Worm (Caenorhabditis elegans) whole organism, L3 larva: Measurements from ENCODE around the gene F49C5.5.
"Not testable (repeated sequence)": the region's sequence is repeated elsewhere in the genome, so short reads cannot be mapped to it uniquely, and the experiment has no call there.

Experiments used
- aly-2 ChIP-seq: fragments of 150-350 bp; optimal IDR thresholded peaks from 2 replicates; lab custom pipeline; 2014; ENCODE audit warnings: missing biosample characterization, missing genetic modification characterization
- ama-1 ChIP-seq: fragments of 150-350 bp; optimal IDR thresholded peaks from 2 replicates; lab custom pipeline; 2018
- ceh-16 ChIP-seq: sonication (generic microtip); optimal IDR thresholded peaks from 2 replicates; lab custom pipeline; 2017; ENCODE audit warnings: missing biosample characterization, missing genetic modification characterization
- ceh-28 ChIP-seq: fragments of 150-350 bp; optimal IDR thresholded peaks from 2 replicates; lab custom pipeline; 2014; ENCODE audit warnings: missing biosample characterization, missing genetic modification reagents, missing genetic modification characterization
- ceh-82 ChIP-seq: fragments of 150-350 bp; optimal IDR thresholded peaks from 2 replicates; lab custom pipeline; 2014; ENCODE audit warnings: missing biosample characterization, missing genetic modification characterization
- ceh-9 ChIP-seq: sonication (generic microtip); optimal IDR thresholded peaks from 2 replicates; lab custom pipeline; 2018; ENCODE audit warnings: missing biosample characterization, missing genetic modification characterization
- daf-12 ChIP-seq: fragments of 150-350 bp; optimal IDR thresholded peaks from 2 replicates; lab custom pipeline; 2014; ENCODE audit warnings: missing biosample characterization, missing genetic modification reagents, missing genetic modification characterization
- egl-27 ChIP-seq: sonication (generic microtip); optimal IDR thresholded peaks from 4 replicates; lab custom pipeline; 2017; ENCODE audit warnings: missing biosample characterization, missing genetic modification reagents, missing genetic modification characterization
- egl-5 ChIP-seq: fragments of 150-350 bp; optimal IDR thresholded peaks from 2 replicates; lab custom pipeline; 2017; ENCODE audit warnings: missing biosample characterization, missing genetic modification reagents, missing genetic modification characterization, inconsistent platforms
- elt-2 ChIP-seq: sonication (generic microtip); optimal IDR thresholded peaks from 2 replicates; lab custom pipeline; 2016; ENCODE audit warnings: missing genetic modification reagents, mild to moderate bottlenecking, missing genetic modification characterization, missing compliant biosample characterization
- elt-3 ChIP-seq, 3 experiments: fragments of 150-350 bp in 1 of 3; sonication (generic microtip) in 2 of 3; optimal IDR thresholded peaks; 2 replicates in 2 of 3; 4 replicates in 1 of 3; lab custom pipeline; 2014 to 2017; ENCODE audit warnings: missing biosample characterization in 3 of 3, missing genetic modification characterization in 3 of 3
- eor-1 ChIP-seq, 2 experiments: fragments of 150-350 bp; optimal IDR thresholded peaks; 2 replicates each; lab custom pipeline; 2014 to 2018; ENCODE audit warnings: missing biosample characterization in 2 of 2, missing genetic modification characterization in 2 of 2
- hmg-11 ChIP-seq: sonication (generic microtip); optimal IDR thresholded peaks from 2 replicates; lab custom pipeline; 2016; ENCODE audit warnings: missing genetic modification characterization, missing compliant biosample characterization
- jun-1 ChIP-seq: fragments of 150-350 bp; optimal IDR thresholded peaks from 2 replicates; lab custom pipeline; 2014; ENCODE audit warnings: missing biosample characterization, missing genetic modification reagents, missing genetic modification characterization
- lin-15B ChIP-seq: fragments of 150-350 bp; optimal IDR thresholded peaks from 2 replicates; lab custom pipeline; 2014; ENCODE audit warnings: missing biosample characterization, missing genetic modification characterization
- lin-39 ChIP-seq: fragments of 150-350 bp; optimal IDR thresholded peaks from 2 replicates; lab custom pipeline; 2018; ENCODE audit warnings: missing biosample characterization, missing genetic modification reagents, missing genetic modification characterization
- lsy-12 ChIP-seq: sonication (generic microtip); optimal IDR thresholded peaks from 2 replicates; lab custom pipeline; 2016; ENCODE audit warnings: mild to moderate bottlenecking, missing genetic modification characterization, missing compliant biosample characterization
- mdl-1 ChIP-seq: fragments of 150-350 bp; optimal IDR thresholded peaks from 2 replicates; lab custom pipeline; 2014; ENCODE audit warnings: missing biosample characterization, missing genetic modification characterization
- mml-1 ChIP-seq: fragments of 150-350 bp; sonication (generic microtip); optimal IDR thresholded peaks from 3 replicates; lab custom pipeline; 2014; ENCODE audit warnings: missing biosample characterization, missing genetic modification characterization
- nfya-1 ChIP-seq: sonication (generic microtip); optimal IDR thresholded peaks from 2 replicates; lab custom pipeline; 2017; ENCODE audit warnings: missing genetic modification characterization, mild to moderate bottlenecking, missing compliant biosample characterization, antibody characterized with exemption, moderate library complexity; ENCODE audit not compliant: insufficient read depth
- nhr-11 ChIP-seq: fragments of 150-350 bp; optimal IDR thresholded peaks from 2 replicates; lab custom pipeline; 2014; ENCODE audit warnings: missing biosample characterization, missing genetic modification characterization
- nhr-12 ChIP-seq: fragments of 150-350 bp; optimal IDR thresholded peaks from 2 replicates; lab custom pipeline; 2014; ENCODE audit warnings: missing biosample characterization, missing genetic modification characterization
- nhr-23 ChIP-seq: fragments of 150-350 bp; optimal IDR thresholded peaks from 2 replicates; lab custom pipeline; 2014; ENCODE audit warnings: missing biosample characterization, missing genetic modification reagents, missing genetic modification characterization
- nhr-237 ChIP-seq: fragments of 150-350 bp; optimal IDR thresholded peaks from 2 replicates; lab custom pipeline; 2014; ENCODE audit warnings: missing biosample characterization, missing genetic modification characterization
- nhr-28 ChIP-seq: fragments of 150-350 bp; optimal IDR thresholded peaks from 2 replicates; lab custom pipeline; 2014; ENCODE audit warnings: missing biosample characterization, missing genetic modification characterization
- nhr-43 ChIP-seq: sonication (generic microtip); optimal IDR thresholded peaks from 2 replicates; lab custom pipeline; 2016; ENCODE audit warnings: mild to moderate bottlenecking, missing genetic modification characterization, missing compliant biosample characterization; ENCODE audit not compliant: poor library complexity, severe bottlenecking
- pha-4 ChIP-seq: fragments of 150-350 bp; optimal IDR thresholded peaks from 2 replicates; lab custom pipeline; 2014; ENCODE audit warnings: missing biosample characterization, missing genetic modification reagents, missing genetic modification characterization
- tbx-2 ChIP-seq: sonication (generic microtip); optimal IDR thresholded peaks from 2 replicates; lab custom pipeline; 2016; ENCODE audit warnings: mild to moderate bottlenecking, missing genetic modification characterization, missing compliant biosample characterization
- unc-39 ChIP-seq: sonication (generic microtip); optimal IDR thresholded peaks from 4 replicates; lab custom pipeline; 2017; ENCODE audit warnings: missing biosample characterization, missing genetic modification characterization
- unc-62 ChIP-seq: fragments of 150-350 bp; sonication (generic microtip); optimal IDR thresholded peaks from 4 replicates; lab custom pipeline; 2014; ENCODE audit warnings: missing biosample characterization, missing genetic modification reagents, missing genetic modification characterization
- zag-1 ChIP-seq: fragments of 150-350 bp; optimal IDR thresholded peaks from 2 replicates; lab custom pipeline; 2014; ENCODE audit warnings: missing biosample characterization, missing genetic modification characterization
- ztf-11 ChIP-seq: fragments of 150-350 bp; optimal IDR thresholded peaks from 2 replicates; lab custom pipeline; 2014; ENCODE audit warnings: missing biosample characterization, missing genetic modification characterization
- ztf-4 ChIP-seq: fragments of 150-350 bp; optimal IDR thresholded peaks from 2 replicates; lab custom pipeline; 2014; ENCODE audit warnings: missing biosample characterization, missing genetic modification characterization

F49C5.5 gene

DNA sequence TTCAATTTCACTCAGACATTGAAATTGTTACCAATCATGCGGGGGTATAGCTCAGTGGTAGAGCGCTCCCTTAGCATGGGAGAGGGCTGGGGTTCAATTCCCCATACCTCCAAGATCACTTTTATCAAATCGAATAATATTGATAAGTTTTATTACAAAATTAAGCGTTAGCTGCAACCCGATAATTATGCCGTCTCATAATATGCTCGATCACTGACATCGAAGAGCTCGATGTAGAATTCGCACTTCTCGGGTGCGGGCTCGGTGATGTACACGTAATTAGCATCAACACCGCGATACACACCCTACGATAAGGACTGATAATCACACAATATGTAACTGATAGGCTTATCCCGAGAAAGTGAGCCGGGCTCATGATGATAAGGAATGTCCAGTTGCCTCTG lies 3.7 kb downstream of the F49C5.5 start:
- TF ChIP-seq elt-2 (tag; lab: Kevin White, UChicago) (peak; percentile 58), egl-27 (no peak), daf-12 (tag; lab: Kevin White, UChicago) (no peak), mml-1 (no peak), lsy-12 (tag; lab: Kevin White, UChicago) (no peak), nhr-12 (tag; lab: Kevin White, UChicago) (no peak)
- TF ChIP-seq, all 47 proteins: peak for 1

DNA sequence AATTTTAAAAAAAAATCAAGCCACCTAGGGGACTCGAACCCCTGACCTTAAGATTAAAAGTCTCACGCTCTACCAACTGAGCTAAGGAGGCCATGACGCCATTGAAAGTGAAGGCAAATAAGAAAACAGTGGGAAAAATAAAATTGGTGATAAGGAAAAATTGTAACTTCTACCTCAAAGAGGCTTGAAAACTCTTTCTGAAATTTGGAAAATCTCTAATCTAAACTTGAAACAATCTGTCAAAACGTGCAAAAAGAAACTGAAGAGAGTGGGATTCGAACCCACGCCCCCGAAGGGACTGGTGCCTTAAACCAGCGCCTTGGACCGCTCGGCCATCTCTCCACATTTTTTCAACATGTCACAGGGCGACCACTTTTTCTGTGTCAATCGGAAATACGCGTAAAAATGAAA lies 4.6 kb downstream of the F49C5.5 start:
- TF ChIP-seq nhr-43 (tag; lab: Kevin White, UChicago) (peak; percentile 24), nfya-1 (peak; percentile 23), elt-2 (tag; lab: Kevin White, UChicago) (peak; percentile 46), lsy-12 (tag; lab: Kevin White, UChicago) (peak; percentile 38)

DNA sequence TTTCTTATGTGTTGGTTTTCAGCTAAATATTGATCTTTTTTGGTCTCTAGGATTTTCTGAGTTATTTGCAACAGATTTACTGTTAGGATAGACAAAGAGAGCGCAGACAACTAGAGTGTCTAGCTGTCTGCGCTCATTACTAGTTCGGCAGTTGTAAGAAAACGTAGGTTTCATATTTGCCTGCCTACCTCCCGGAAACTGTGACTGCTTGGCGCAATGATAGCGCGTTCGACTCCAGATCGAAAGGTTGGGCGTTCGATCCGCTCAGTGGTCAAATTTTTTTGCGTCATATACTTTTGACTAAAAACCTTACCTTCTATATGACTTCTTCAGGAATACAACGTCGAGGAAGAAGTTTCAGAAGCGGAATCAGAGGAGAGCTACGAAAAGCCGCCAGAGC lies 6.9 kb downstream of the F49C5.5 start:
- TF ChIP-seq nhr-11 (no peak), nhr-43 (tag; lab: Kevin White, UChicago) (no peak), unc-62 (GFP tag; lab: Kevin White, UChicago) (no peak), hmg-11 (tag; lab: Kevin White, UChicago) (no peak), nhr-12 (tag; lab: Kevin White, UChicago) (no peak), elt-3 (tag; optimal IDR thresholded peaks at IDR 0.05; lab: Kevin White, UChicago) (no peak), pha-4 (tag; lab: Kevin White, UChicago) (no peak), tbx-2 (no peak), nhr-23 (tag; lab: Kevin White, UChicago) (no peak), egl-5 (no peak), lin-15B (tag; lab: Kevin White, UChicago) (no peak), ceh-82 (no peak), ztf-4 (tag; lab: Kevin White, UChicago) (no peak), ceh-28 (tag; lab: Kevin White, UChicago) (no peak), zag-1 (no peak), ceh-9 (tag; lab: Kevin White, UChicago) (no peak), daf-12 (tag; lab: Kevin White, UChicago) (no peak), lin-39 (tag; lab: Kevin White, UChicago) (no peak), jun-1 (tag; lab: Kevin White, UChicago) (no peak)

DNA sequence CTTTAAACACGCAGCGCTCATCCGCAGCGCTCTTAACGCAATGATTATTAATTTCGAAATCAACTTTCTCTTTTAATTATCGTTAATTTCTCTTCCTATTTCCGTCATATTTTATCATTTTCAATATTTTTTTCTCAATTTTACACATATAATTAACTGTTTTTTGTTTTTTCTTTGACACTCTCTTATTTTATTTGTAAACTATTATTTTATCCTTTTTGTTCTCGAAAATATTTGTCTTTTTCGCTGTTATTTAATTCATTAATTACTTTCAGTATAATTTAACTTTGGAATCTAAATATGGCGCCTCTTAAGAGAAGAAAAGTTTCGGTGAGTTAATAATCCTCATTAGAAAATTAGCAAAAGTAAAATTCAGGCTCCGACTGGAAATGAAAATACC lies 10.1 kb downstream of the F49C5.5 start, which contains the start of gene F49C5.3:
Gene F49C5.3, plus strand, starts transcription at position 301 of the 400 bp plus-strand sequence.
- TF ChIP-seq egl-27; ama-1; lsy-12 (tag; lab: Kevin White, UChicago): not testable (repeated sequence)

DNA sequence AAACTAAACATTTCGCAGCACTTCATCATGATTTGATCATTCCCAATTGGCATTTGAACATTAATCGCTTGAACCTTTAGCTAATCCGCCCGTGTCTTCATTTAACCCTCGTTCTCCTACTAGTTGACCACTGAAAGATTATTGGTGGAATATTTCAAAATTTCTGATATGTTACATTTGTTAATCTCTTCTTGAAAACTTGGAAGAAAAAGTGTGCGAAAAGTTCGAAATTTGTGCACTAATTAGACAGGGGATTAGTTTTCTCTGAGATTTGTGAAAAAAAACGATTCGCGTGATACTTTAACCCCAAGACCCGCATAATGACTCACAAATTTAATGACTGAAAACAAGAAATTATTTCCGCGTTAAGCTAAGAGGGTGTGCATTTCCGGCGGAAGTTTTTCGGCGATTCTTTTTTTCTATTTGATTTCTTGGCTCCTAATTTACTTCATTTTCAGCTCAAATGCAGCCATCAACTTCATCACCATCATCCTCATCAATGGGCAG lies 11.0 kb downstream of the F49C5.5 start, which contains the start of gene nimk-1:
Gene nimk-1, plus strand, starts transcription at position 457 of the 507 bp plus-strand sequence.
- no peak for TF ChIP-seq egl-5
- TF ChIP-seq nhr-43 (tag; lab: Kevin White, UChicago): no peak
- TF ChIP-seq hmg-11 (tag; lab: Kevin White, UChicago): no peak
- no peak for TF ChIP-seq lsy-12 (tag; lab: Kevin White, UChicago)
- TF ChIP-seq unc-39 (tag; lab: Kevin White, UChicago): no peak
- TF ChIP-seq ztf-11: no peak
- TF ChIP-seq nhr-28 (tag; lab: Kevin White, UChicago): no peak

DNA sequence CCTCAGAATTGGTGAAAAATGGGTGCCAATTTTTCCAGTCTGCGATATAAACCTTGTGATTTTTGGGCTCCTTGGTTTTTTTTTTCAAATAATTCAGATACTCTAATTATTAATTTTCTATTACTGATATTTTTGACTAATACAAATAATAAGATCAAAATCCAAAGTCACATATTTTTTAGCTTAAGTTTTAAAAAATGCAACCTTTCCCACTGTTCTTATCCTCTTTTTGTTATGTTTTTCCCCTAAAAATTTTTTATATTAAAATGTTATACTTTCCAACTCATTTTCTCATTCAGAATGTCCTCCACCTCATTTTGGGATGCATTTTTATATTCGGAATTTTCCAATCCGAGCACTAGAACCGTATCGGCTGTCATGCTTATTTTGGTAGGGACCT lies 15.4 kb downstream of the F49C5.5 start, which contains the start of gene srx-120:
Gene srx-120, plus strand, starts transcription at position 301 of the 400 bp plus-strand sequence.
- no peak for TF ChIP-seq daf-12 (tag; lab: Kevin White, UChicago)
- TF ChIP-seq unc-62 (GFP tag; lab: Kevin White, UChicago): no peak
- TF ChIP-seq ceh-28 (tag; lab: Kevin White, UChicago): no peak
- TF ChIP-seq eor-1 (tag; optimal IDR thresholded peaks at IDR 0.05; lab: Kevin White, UChicago): no peak
- TF ChIP-seq ama-1: no peak
- no peak for TF ChIP-seq ceh-9 (tag; lab: Kevin White, UChicago)
- TF ChIP-seq elt-2 (tag; lab: Kevin White, UChicago): no peak
- no peak for TF ChIP-seq lsy-12 (tag; lab: Kevin White, UChicago)
- TF ChIP-seq jun-1 (tag; lab: Kevin White, UChicago): no peak
- no peak for TF ChIP-seq nhr-237 (tag; lab: Kevin White, UChicago)
- no peak for TF ChIP-seq ceh-16 (tag; lab: Kevin White, UChicago)
- no peak for TF ChIP-seq mdl-1
- no peak for TF ChIP-seq egl-27
- TF ChIP-seq aly-2 (tag; lab: Kevin White, UChicago): no peak
- no peak for TF ChIP-seq tbx-2
- no peak for TF ChIP-seq ztf-4 (tag; lab: Kevin White, UChicago)
- TF ChIP-seq, all 47 proteins: peak for 0
